Fruit fly (Drosophila melanogaster): ENCODE results near the gene SelR.

SelR gene

DNA sequence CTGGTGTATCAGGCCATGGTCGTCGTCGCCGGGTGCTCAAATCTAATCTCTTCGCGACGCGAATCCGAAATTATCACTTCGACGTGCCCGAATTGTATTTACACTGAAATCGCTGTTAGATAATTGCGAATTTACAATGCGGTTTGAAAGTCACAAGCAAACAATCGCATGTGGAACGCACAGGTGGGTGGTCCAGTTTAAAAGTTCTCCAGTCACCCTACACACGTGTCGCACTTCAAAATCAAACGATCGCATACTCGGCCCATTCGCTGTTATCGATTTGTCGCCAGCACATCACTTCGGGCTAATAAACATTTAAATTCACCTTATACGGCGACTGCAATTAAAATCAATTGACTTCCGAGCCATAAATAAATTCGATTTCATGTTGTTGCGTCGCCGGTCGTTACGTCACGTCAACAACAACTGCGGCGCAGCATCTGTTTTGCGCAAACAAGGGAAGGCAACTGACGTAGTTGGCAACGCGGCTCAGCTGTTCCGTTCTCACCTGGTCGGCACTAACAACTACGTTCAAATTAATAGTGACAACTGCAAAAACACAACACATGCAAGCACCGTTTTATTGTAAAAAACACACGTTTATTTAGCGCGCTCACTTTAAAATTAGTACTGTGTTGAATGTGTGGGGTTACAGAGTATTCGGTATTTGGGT is 5.5 kb downstream of the SelR start, which contains the start of gene CG6574 (continued):
- TF ChIP-seq Blimp-1 (GFP tag; optimal IDR thresholded peaks at IDR 0.05) (no peak), rib (GFP tag; IDR thresholded peaks at IDR 0.05) (no peak), CG11398 (GFP tag; optimal IDR thresholded peaks at IDR 0.05) (no peak), Dfd (GFP tag; optimal IDR thresholded peaks at IDR 0.05) (no peak), CG6683 (GFP tag; optimal IDR thresholded peaks at IDR 0.05) (no peak), shn (GFP tag; optimal IDR thresholded peaks at IDR 0.05) (no peak), CG1647 (GFP tag; optimal IDR thresholded peaks at IDR 0.05) (no peak), MBD-R2 (GFP tag; IDR thresholded peaks at IDR 0.05) (peak; percentile 57; the same call in 1 of the 2 replicates), CG1603 (tag; optimal IDR thresholded peaks at IDR 0.05) (peak; percentile 19), CG17361 (GFP tag; IDR thresholded peaks at IDR 0.05) (0 out of 3 replicates have a peak, but pooled peaks have one; percentile 14), CG13624 (GFP tag; optimal IDR thresholded peaks at IDR 0.05) (peak; percentile 8), Hr51 (GFP tag; optimal IDR thresholded peaks at IDR 0.05) (no peak), Drgx (GFP tag; IDR thresholded peaks at IDR 0.05) (peak; percentile 44; the same call in 1 of the 2 replicates), CG32767 (GFP tag; IDR thresholded peaks at IDR 0.05) (no peak), CG12391 (tag; optimal IDR thresholded peaks at IDR 0.05) (peak; percentile 11), Sox102F (GFP tag; optimal IDR thresholded peaks at IDR 0.05) (no peak), Rfx (GFP tag; IDR thresholded peaks at IDR 0.05) (no peak), BEAF-32 (GFP tag; optimal IDR thresholded peaks at IDR 0.05) (no peak), CG17385 (GFP tag; optimal IDR thresholded peaks at IDR 0.05) (no peak), sd (tag; optimal IDR thresholded peaks at IDR 0.05) (no peak), bbx (GFP tag; IDR thresholded peaks at IDR 0.05; ENCODE audit: partially characterized antibody) (no peak), chif (GFP tag; optimal IDR thresholded peaks at IDR 0.05) (no peak), CG32532 (GFP tag; IDR thresholded peaks at IDR 0.05) (no peak; the same call in 1 of the 2 replicates), CG10366 (GFP tag; IDR thresholded peaks at IDR 0.05) (no peak), Opbp (GFP tag; IDR thresholded peaks at IDR 0.05; ENCODE audit: partially characterized antibody) (0 out of 3 replicates have a peak, but pooled peaks have one; percentile 14), onecut (GFP tag; IDR thresholded peaks at IDR 0.05) (no peak; the same call in 1 of the 2 replicates), gcm (GFP tag; optimal IDR thresholded peaks at IDR 0.05) (no peak), ap (GFP tag; IDR thresholded peaks at IDR 0.05) (no peak), NK7.1 (GFP tag; optimal IDR thresholded peaks at IDR 0.05) (no peak), kay (GFP tag; optimal IDR thresholded peaks at IDR 0.05) (no peak), ATbp (GFP tag; optimal IDR thresholded peaks at IDR 0.05) (no peak), Nf-YB (GFP tag; optimal IDR thresholded peaks at IDR 0.05) (no peak), CG18262 (tag; optimal IDR thresholded peaks at IDR 0.05) (peak; percentile 25), CG3281 (GFP tag; optimal IDR thresholded peaks at IDR 0.05) (peak; percentile 12), CG1832 (GFP tag; optimal IDR thresholded peaks at IDR 0.05) (no peak), Xrp1 (GFP tag; IDR thresholded peaks at IDR 0.05) (peak; percentile 22; the same call in 1 of the 2 replicates), CG12236 (GFP tag; optimal IDR thresholded peaks at IDR 0.05) (no peak), CG18764 (GFP tag; optimal IDR thresholded peaks at IDR 0.05) (no peak), wdn (GFP tag; IDR thresholded peaks at IDR 0.05) (no peak), peb (GFP tag; IDR thresholded peaks at IDR 0.05) (no peak), CG7987 (GFP tag; optimal IDR thresholded peaks at IDR 0.05) (peak; percentile 21), kah (GFP tag; optimal IDR thresholded peaks at IDR 0.05) (peak; percentile 45), twi (tag; optimal IDR thresholded peaks at IDR 0.05) (no peak), ash1 (GFP tag; optimal IDR thresholded peaks at IDR 0.05) (no peak), HLH3B (GFP tag; IDR thresholded peaks at IDR 0.05) (no peak), CG8765 (GFP tag; IDR thresholded peaks at IDR 0.05) (no peak), mam (GFP tag; optimal IDR thresholded peaks at IDR 0.05) (no peak), stwl (tag; optimal IDR thresholded peaks at IDR 0.05) (peak; percentile 11), CG11456 (GFP tag; IDR thresholded peaks at IDR 0.05) (no peak), gt (GFP tag; IDR thresholded peaks at IDR 0.05) (no peak)

All from whole organism, embryonic.